Fruit fly (Drosophila melanogaster): ENCODE results near the gene CecC.

DNA sequence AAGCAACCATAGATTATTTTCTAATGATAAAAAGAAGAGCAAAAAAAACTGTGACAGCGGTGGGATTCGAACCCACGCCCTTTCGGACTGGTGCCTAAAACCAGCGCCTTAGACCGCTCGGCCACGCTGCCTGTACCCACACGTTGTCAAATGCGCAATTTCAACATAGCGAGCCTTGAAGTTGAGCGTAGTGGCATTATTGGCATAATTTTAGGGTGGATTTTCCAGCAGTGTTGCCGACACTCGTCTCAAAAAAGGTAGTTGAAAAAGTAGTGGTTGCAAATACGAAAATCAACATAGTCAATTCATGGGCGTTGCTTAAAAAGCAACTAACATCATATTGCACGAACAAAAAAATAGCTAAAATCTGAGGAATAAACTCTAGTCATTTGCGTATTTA lies 32.3 kb downstream of the CecC start:
- TF ChIP-seq Sox102F (GFP tag; optimal IDR thresholded peaks at IDR 0.05) (no peak), lz (GFP tag; optimal IDR thresholded peaks at IDR 0.05) (no peak), OdsH (GFP tag; optimal IDR thresholded peaks at IDR 0.05) (no peak), CG8119 (GFP tag; IDR thresholded peaks at IDR 0.05) (no peak), Met (GFP tag; optimal IDR thresholded peaks at IDR 0.05) (no peak)

Data from whole organism, prepupa.